Fruit fly (Drosophila melanogaster) whole organism, prepupa: ENCODE data around the gene Vps39.
A peak's percentile ranks its signal among the peaks of the same experiment; 100 is the strongest.

ENCODE experiments used
- CG10631 ChIP-seq: fragments of 200-800 bp; sonication (Bioruptor generic); optimal IDR thresholded peaks from 2 replicates; lab custom pipeline; 2016; ENCODE audit warnings: missing biosample characterization, missing genetic modification characterization
- CG10669 ChIP-seq: fragments of 200-800 bp; sonication (Bioruptor generic); optimal IDR thresholded peaks from 3 replicates; lab custom pipeline; 2018; ENCODE audit warnings: missing biosample characterization, mild to moderate bottlenecking, missing genetic modification characterization, moderate library complexity
- CG11902 ChIP-seq: fragments of 200-800 bp; sonication (Bioruptor generic); optimal IDR thresholded peaks from 3 replicates; lab custom pipeline; 2016; ENCODE audit warnings: missing biosample characterization, missing genetic modification characterization
- CG15336 ChIP-seq: fragments of 200-800 bp; sonication (Bioruptor generic); IDR thresholded peaks from 2 replicates; pipeline ENCODE4 v1.3.6; 2022; ENCODE audit warnings: missing biosample characterization, missing genetic modification characterization
- CG1621 ChIP-seq: fragments of 200-800 bp; sonication (Bioruptor generic); optimal IDR thresholded peaks from 3 replicates; lab custom pipeline; 2018; ENCODE audit warnings: missing biosample characterization, mild to moderate bottlenecking, missing genetic modification characterization
- CG16779 ChIP-seq: fragments of 200-800 bp; sonication (Bioruptor generic); optimal IDR thresholded peaks from 3 replicates; lab custom pipeline; 2017; ENCODE audit warnings: missing biosample characterization, mild to moderate bottlenecking, missing genetic modification characterization
- CG32006 ChIP-seq: fragments of 200-800 bp; sonication (Bioruptor generic); optimal IDR thresholded peaks from 3 replicates; lab custom pipeline; 2017; ENCODE audit warnings: missing biosample characterization, mild to moderate bottlenecking, missing genetic modification characterization
- CG34406 ChIP-seq: fragments of 200-800 bp; sonication (Bioruptor generic); optimal IDR thresholded peaks from 3 replicates; lab custom pipeline; 2016; ENCODE audit warnings: missing biosample characterization, missing genetic modification characterization
- CG3919 ChIP-seq: fragments of 200-800 bp; sonication (Bioruptor generic); optimal IDR thresholded peaks from 3 replicates; lab custom pipeline; 2016; ENCODE audit warnings: missing biosample characterization, missing genetic modification characterization
- CG4318 ChIP-seq: fragments of 200-800 bp; sonication (Bioruptor generic); optimal IDR thresholded peaks from 3 replicates; lab custom pipeline; 2017; ENCODE audit warnings: missing biosample characterization, mild to moderate bottlenecking, missing genetic modification characterization
- CG6163 ChIP-seq: fragments of 200-800 bp; sonication (Bioruptor generic); IDR thresholded peaks from 3 replicates; pipeline ENCODE4 v1.3.6; 2022; ENCODE audit warnings: missing biosample characterization, missing genetic modification characterization
- CG6276 ChIP-seq: fragments of 200-800 bp; sonication (Bioruptor generic); optimal IDR thresholded peaks from 2 replicates; lab custom pipeline; 2017; ENCODE audit warnings: missing biosample characterization, mild to moderate bottlenecking, missing genetic modification characterization
- CG6808 ChIP-seq: fragments of 200-800 bp; sonication (Bioruptor generic); optimal IDR thresholded peaks from 3 replicates; lab custom pipeline; 2017; ENCODE audit warnings: missing biosample characterization, missing genetic modification characterization, mild to moderate bottlenecking, moderate library complexity, missing genetic modification reagents
- Eip93F ChIP-seq: fragments of 200-800 bp; sonication (Bioruptor generic); optimal IDR thresholded peaks from 2 replicates; lab custom pipeline; 2016; ENCODE audit warnings: missing biosample characterization, mild to moderate bottlenecking, missing genetic modification characterization
- Ets96B ChIP-seq: fragments of 200-800 bp; optimal IDR thresholded peaks from 2 replicates; lab custom pipeline; 2019; ENCODE audit warnings: missing biosample characterization, mild to moderate bottlenecking, missing genetic modification characterization, moderate library complexity
- Hr38 ChIP-seq: sonication (Bioruptor generic); optimal IDR thresholded peaks from 2 replicates; lab custom pipeline; 2016; ENCODE audit warnings: missing biosample characterization, missing genetic modification characterization
- Hr39 ChIP-seq: fragments of 200-800 bp; sonication (Bioruptor generic); optimal IDR thresholded peaks from 2 replicates; lab custom pipeline; 2016; ENCODE audit warnings: missing biosample characterization, missing genetic modification characterization
- Met ChIP-seq: fragments of 200-800 bp; sonication (Bioruptor generic); optimal IDR thresholded peaks from 3 replicates; lab custom pipeline; 2016; ENCODE audit warnings: missing biosample characterization, missing genetic modification characterization
- Smox ChIP-seq: fragments of 200-800 bp; sonication (Bioruptor generic); optimal IDR thresholded peaks from 3 replicates; lab custom pipeline; 2016; ENCODE audit warnings: missing biosample characterization, missing genetic modification characterization
- Sox14 ChIP-seq: fragments of 200-800 bp; sonication (Bioruptor generic); optimal IDR thresholded peaks from 3 replicates; lab custom pipeline; 2016; ENCODE audit warnings: missing biosample characterization, missing genetic modification characterization
- Sox15 ChIP-seq: fragments of 200-800 bp; sonication (Bioruptor generic); optimal IDR thresholded peaks from 3 replicates; lab custom pipeline; 2016; ENCODE audit warnings: missing biosample characterization, missing genetic modification characterization
- achi ChIP-seq: fragments of 200-800 bp; sonication (Bioruptor generic); optimal IDR thresholded peaks from 3 replicates; lab custom pipeline; 2016; ENCODE audit warnings: missing biosample characterization, missing genetic modification characterization
- dsx ChIP-seq: fragments of 200-800 bp; optimal IDR thresholded peaks from 3 replicates; lab custom pipeline; 2019; ENCODE audit warnings: missing biosample characterization, mild to moderate bottlenecking, missing genetic modification characterization, moderate library complexity; ENCODE audit not compliant: poor library complexity, severe bottlenecking
- eg ChIP-seq: fragments of 200-800 bp; sonication (Bioruptor generic); IDR thresholded peaks from 3 replicates; pipeline ENCODE4 v1.3.6; 2022; ENCODE audit warnings: missing biosample characterization, missing genetic modification characterization
- esn ChIP-seq: fragments of 200-800 bp; sonication (Bioruptor generic); optimal IDR thresholded peaks from 2 replicates; lab custom pipeline; 2016; ENCODE audit warnings: missing biosample characterization, mild to moderate bottlenecking, missing genetic modification characterization, moderate library complexity
- fd59A ChIP-seq: fragments of 200-800 bp; sonication (Bioruptor generic); optimal IDR thresholded peaks from 2 replicates; lab custom pipeline; 2017; ENCODE audit warnings: missing biosample characterization, mild to moderate bottlenecking, missing genetic modification characterization, missing genetic modification reagents
- fkh ChIP-seq: fragments of 200-800 bp; sonication (Bioruptor generic); optimal IDR thresholded peaks from 3 replicates; lab custom pipeline; 2017; ENCODE audit warnings: missing biosample characterization, mild to moderate bottlenecking, missing genetic modification characterization, moderate library complexity
- lz ChIP-seq: fragments of 200-800 bp; sonication (Bioruptor generic); optimal IDR thresholded peaks from 3 replicates; lab custom pipeline; 2016; ENCODE audit warnings: missing biosample characterization, missing genetic modification characterization
- net ChIP-seq: fragments of 200-800 bp; sonication (Bioruptor generic); optimal IDR thresholded peaks from 3 replicates; lab custom pipeline; 2016; ENCODE audit warnings: missing biosample characterization, missing genetic modification characterization
- salr ChIP-seq, 2 experiments: fragments of 200-800 bp; sonication (Bioruptor generic); optimal IDR thresholded peaks; 3 replicates each; lab custom pipeline; 2016 to 2018; ENCODE audit warnings: missing biosample characterization in 2 of 2, missing genetic modification characterization in 2 of 2, mild to moderate bottlenecking in 1 of 2
- spab ChIP-seq: fragments of 200-800 bp; sonication (Bioruptor generic); optimal IDR thresholded peaks from 2 replicates; lab custom pipeline; 2017; ENCODE audit warnings: missing biosample characterization, mild to moderate bottlenecking, missing genetic modification characterization, missing genetic modification reagents
- svp ChIP-seq: fragments of 200-800 bp; sonication (Bioruptor generic); peaks from one replicate; lab custom pipeline; 2016; ENCODE audit warnings: missing biosample characterization, missing genetic modification characterization
- topi ChIP-seq: fragments of 200-800 bp; sonication (Bioruptor generic); optimal IDR thresholded peaks from 3 replicates; lab custom pipeline; 2016; ENCODE audit warnings: missing biosample characterization, missing genetic modification characterization

Gene Vps39

DNA sequence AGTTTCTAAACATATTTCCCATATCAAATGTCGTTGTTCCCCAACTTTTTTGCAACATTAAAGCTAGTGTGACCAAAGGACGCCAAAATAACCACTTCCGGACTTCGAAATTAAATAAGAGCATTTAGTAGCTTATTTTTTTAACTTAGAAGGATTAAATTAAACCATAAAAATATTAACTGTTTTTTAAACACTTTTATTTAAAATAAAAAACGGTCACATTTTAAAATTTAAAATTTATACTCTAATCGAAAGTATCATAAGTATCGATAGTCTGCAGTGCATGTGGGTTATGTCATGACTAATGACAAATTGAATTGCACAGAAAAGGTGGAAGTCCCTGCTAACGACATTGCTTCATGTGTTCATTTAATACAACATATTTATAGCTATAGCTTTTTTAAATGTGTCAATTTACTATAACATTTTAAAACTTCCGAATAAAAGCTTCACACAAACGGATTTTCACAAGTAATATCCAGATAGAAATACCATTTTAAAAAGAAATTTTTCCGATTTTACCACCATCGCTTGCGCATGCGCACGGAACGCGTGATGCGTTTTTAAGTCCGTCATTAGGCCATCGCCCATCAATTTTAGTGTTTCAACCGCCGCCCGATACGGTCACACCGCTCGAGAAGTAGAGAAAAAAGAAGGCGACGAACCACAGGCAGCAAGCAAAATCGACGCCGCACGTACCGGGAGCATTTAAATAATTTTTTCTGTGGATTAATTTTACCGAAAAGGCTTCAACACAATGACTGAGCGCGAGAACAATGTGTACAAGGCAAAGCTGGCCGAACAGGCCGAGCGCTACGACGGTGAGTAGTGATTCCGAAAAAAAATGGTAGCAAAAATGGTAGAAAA is 31.9 kb downstream of the Vps39 start, which contains the start of the genes CG7156 and 14-3-3epsilon (continued):
- no peak for TF ChIP-seq Eip93F (GFP tag; lab: Kevin White, UChicago)
- TF ChIP-seq CG34406 (GFP tag; lab: Kevin White, UChicago), result no peak
- TF ChIP-seq CG32006, result no peak
- 0 out of 3 replicates have a peak, but pooled peaks have one; percentile 31 for TF ChIP-seq CG6163 (GFP tag; lab: Robert Waterston, UW)
- TF ChIP-seq svp (GFP tag; lab: Kevin White, UChicago), result peak; percentile 48
- TF ChIP-seq Smox (GFP tag; lab: Kevin White, UChicago), result peak; percentile 28
- peak; percentile 20 for TF ChIP-seq topi (GFP tag; lab: Kevin White, UChicago)
- no peak for TF ChIP-seq salr (GFP tag; optimal IDR thresholded peaks at IDR 0.05; lab: Kevin White, UChicago)
- TF ChIP-seq Sox14 (GFP tag; lab: Kevin White, UChicago), result no peak
- TF ChIP-seq Hr39 (GFP tag; lab: Kevin White, UChicago), result no peak
- no peak for TF ChIP-seq CG4318
- TF ChIP-seq CG16779, result peak; percentile 25
- TF ChIP-seq CG10669 (GFP tag; lab: Kevin White, UChicago), result no peak
- no peak for TF ChIP-seq spab (GFP tag; lab: Kevin White, UChicago)
- peak; percentile 48 for TF ChIP-seq achi (GFP tag; lab: Kevin White, UChicago)
- peak; percentile 5 for TF ChIP-seq CG10631 (GFP tag; lab: Kevin White, UChicago)
- TF ChIP-seq, all 60 proteins: peak for 25

- TF ChIP-seq CG15336 (GFP tag; lab: Robert Waterston, UW), result no peak
- no peak for TF ChIP-seq fkh
- no peak for TF ChIP-seq CG4318
- TF ChIP-seq net (GFP tag; lab: Kevin White, UChicago), result no peak
- no peak for TF ChIP-seq lz (GFP tag; lab: Kevin White, UChicago)
- TF ChIP-seq CG6163 (GFP tag; lab: Robert Waterston, UW), result 0 out of 3 replicates have a peak, but pooled peaks have one; percentile 7
- no peak for TF ChIP-seq CG6276 (GFP tag; lab: Kevin White, UChicago)
- TF ChIP-seq CG6808 (GFP tag; lab: Kevin White, UChicago), result no peak
- TF ChIP-seq, all 60 proteins: peak for 1
Measured at dm6 chr3R:18235879-18236278, 38.4 kb downstream of the Vps39 start, which contains the start of gene repo. Gene repo (plus strand): TSS chr3R:18236192.

DNA sequence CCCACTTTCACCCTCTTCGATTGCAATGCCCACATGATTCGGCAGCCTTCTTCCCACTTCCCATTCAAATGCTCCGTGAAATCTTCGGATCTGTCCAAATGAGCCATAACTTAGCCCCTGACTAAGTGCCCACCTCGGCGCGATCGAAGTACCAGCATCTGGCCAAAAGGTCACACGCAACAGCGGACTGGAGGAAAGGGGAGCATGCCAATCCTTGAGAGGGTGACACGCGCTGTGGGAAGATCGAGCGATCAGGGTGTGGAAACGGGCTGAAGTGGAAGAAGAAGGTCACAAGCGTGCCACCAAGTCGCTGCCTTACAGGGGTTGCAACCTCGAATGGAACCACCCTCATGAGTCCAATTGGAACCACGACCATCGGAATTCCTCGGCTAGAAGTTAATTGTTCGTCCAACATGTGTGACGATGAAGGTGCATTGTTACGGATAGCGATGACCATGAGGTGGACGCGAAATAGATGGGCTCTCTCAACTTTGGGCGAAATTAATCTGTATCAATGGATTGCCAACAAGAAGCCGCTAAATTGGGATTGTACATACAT is 39.5 kb downstream of the Vps39 start:
- TF ChIP-seq Sox14 (GFP tag; lab: Kevin White, UChicago) (no peak), dsx (GFP tag; lab: Kevin White, UChicago) (no peak), Sox15 (GFP tag; lab: Kevin White, UChicago) (no peak), fd59A (GFP tag; lab: Kevin White, UChicago) (no peak)
- TF ChIP-seq, all 60 proteins: peak for 0

dm6 chr3R:18232187-18232586 is 42.1 kb downstream of the Vps39 start:
- TF ChIP-seq Met (GFP tag; lab: Kevin White, UChicago) (no peak), CG6276 (GFP tag; lab: Kevin White, UChicago) (no peak), topi (GFP tag; lab: Kevin White, UChicago) (no peak), Hr39 (GFP tag; lab: Kevin White, UChicago) (no peak), esn (GFP tag; lab: Kevin White, UChicago) (no peak), Ets96B (tag; lab: Kevin White, UChicago) (no peak), CG11902 (GFP tag; lab: Kevin White, UChicago) (no peak), eg (no peak), CG15336 (GFP tag; lab: Robert Waterston, UW) (no peak), CG1621 (tag; lab: Kevin White, UChicago) (no peak), Hr38 (no peak), salr (GFP tag; optimal IDR thresholded peaks at IDR 0.05; lab: Kevin White, UChicago) (no peak), achi (GFP tag; lab: Kevin White, UChicago) (no peak), lz (GFP tag; lab: Kevin White, UChicago) (no peak), CG3919 (GFP tag; lab: Kevin White, UChicago) (no peak)
- TF ChIP-seq, all 60 proteins: peak for 0
